Worm (Caenorhabditis elegans): Measurements from ENCODE around the gene shn-1.

The shn-1 gene

ce11 chrII:11345570-11346029, 45.2 kb downstream of the shn-1 start, which contains the start of gene nduf-11 (continued):
- TF ChIP-seq let-526 (GFP tag; IDR thresholded peaks at IDR 0.05) (no peak), F49E8.2 (tag; optimal IDR thresholded peaks at IDR 0.05; ENCODE audit: insufficient read depth) (no peak), attf-3 (GFP tag; conservative IDR thresholded peaks at IDR 0.05) (0 out of 2 replicates have a peak, but pooled peaks have one; percentile 43), tlf-1 (GFP tag; optimal IDR thresholded peaks at IDR 0.05) (peak; percentile 72), Y67H2A.10 (GFP tag; conservative IDR thresholded peaks at IDR 0.05) (no peak), F33H1.4 (GFP tag; IDR thresholded peaks at IDR 0.05) (peak; percentile 71), mes-4 (tag; optimal IDR thresholded peaks at IDR 0.05) (no peak), ceh-91 (GFP tag; IDR thresholded peaks at IDR 0.05) (peak; percentile 52; the same call in 1 of the 2 replicates), madf-6 (GFP tag; IDR thresholded peaks at IDR 0.05) (peak; percentile 80), ztf-28 (GFP tag; IDR thresholded peaks at IDR 0.05) (no peak), hrde-1 (tag; optimal IDR thresholded peaks at IDR 0.05; ENCODE audit: borderline replicate concordance) (no peak), mcd-1 (GFP tag; IDR thresholded peaks at IDR 0.05) (peak; percentile 90), akir-1 (GFP tag; optimal IDR thresholded peaks at IDR 0.05) (no peak), madf-3 (GFP tag; IDR thresholded peaks at IDR 0.05) (no peak), egrh-3 (GFP tag; IDR thresholded peaks at IDR 0.05) (no peak), sea-2 (GFP tag; IDR thresholded peaks at IDR 0.05) (no peak), let-607 (tag; optimal IDR thresholded peaks at IDR 0.05) (peak in 1 of 2 experiments; percentile 28), ztf-26 (tag; optimal IDR thresholded peaks at IDR 0.05) (peak; percentile 34), ekl-4 (GFP tag; IDR thresholded peaks at IDR 0.05) (no peak), xnd-1 (tag; optimal IDR thresholded peaks at IDR 0.05) (peak; percentile 69), Y53F4B.3 (GFP tag; IDR thresholded peaks at IDR 0.05) (no peak), lin-40 (tag; optimal IDR thresholded peaks at IDR 0.05) (peak; percentile 75), ama-1 (optimal IDR thresholded peaks at IDR 0.05) (peak; percentile 81), ama-1 (GFP tag; optimal IDR thresholded peaks at IDR 0.05) (peak in 1 of 2 experiments; percentile 19), lag-1 (GFP tag; IDR thresholded peaks at IDR 0.05) (no peak), B0019.2 (GFP tag; conservative IDR thresholded peaks at IDR 0.05) (no peak), snpc-4 (GFP tag; optimal IDR thresholded peaks at IDR 0.05) (no peak), snpc-4 (tag; optimal IDR thresholded peaks at IDR 0.05) (peak; percentile 32 to 70 (median 51)), ets-4 (GFP tag; optimal IDR thresholded peaks at IDR 0.05) (no peak), ztf-25 (GFP tag; IDR thresholded peaks at IDR 0.05) (no peak), F37B4.10 (GFP tag; IDR thresholded peaks at IDR 0.05) (no peak), mel-28 (tag; optimal IDR thresholded peaks at IDR 0.05; ENCODE audit: borderline replicate concordance) (no peak), bed-2 (GFP tag; IDR thresholded peaks at IDR 0.05) (no peak), Y53G8AR.9 (GFP tag; conservative IDR thresholded peaks at IDR 0.05) (peak; percentile 77), C06A6.2 (GFP tag; conservative IDR thresholded peaks at IDR 0.05) (peak; percentile 60; the same call in 1 of the 2 replicates), ceh-40 (GFP tag; IDR thresholded peaks at IDR 0.05) (no peak), nhr-90 (tag; optimal IDR thresholded peaks at IDR 0.05) (no peak), lin-54 (GFP tag; optimal IDR thresholded peaks at IDR 0.05) (peak; percentile 96), lin-26 (GFP tag; IDR thresholded peaks at IDR 0.05) (0 out of 2 replicates have a peak, but pooled peaks have one; percentile 10), hsf-1 (GFP tag; IDR thresholded peaks at IDR 0.05) (peak; percentile 57; the same call in 1 of the 2 replicates), pha-4 (tag; optimal IDR thresholded peaks at IDR 0.05) (no peak), unc-130 (GFP tag; optimal IDR thresholded peaks at IDR 0.05) (no peak), ztf-6 (GFP tag; IDR thresholded peaks at IDR 0.05) (no peak), B0336.3 (GFP tag; IDR thresholded peaks at IDR 0.05) (peak; percentile 85), attf-6 (GFP tag; IDR thresholded peaks at IDR 0.05) (0 out of 2 replicates have a peak, but pooled peaks have one; percentile 44), hlh-26 (GFP tag; conservative IDR thresholded peaks at IDR 0.05) (no peak), dox-1 (GFP tag; IDR thresholded peaks at IDR 0.05) (peak; percentile 61), tbp1 (GFP tag; optimal IDR thresholded peaks at IDR 0.05) (peak; percentile 63), hlh-12 (tag; optimal IDR thresholded peaks at IDR 0.05) (no peak)

Data from whole organism, young adult.